Worm (Caenorhabditis elegans): ENCODE data around the gene ced-8.
"Not testable (repeated sequence)": the region's sequence is repeated elsewhere in the genome, so short reads cannot be mapped to it uniquely, and the experiment has no call there.

The ced-8 gene

ce11 chrX:8421594-8421993 lies 4.9 kb upstream of the ced-8 start:
- no peak for TF ChIP-seq nhr-43 (tag; optimal IDR thresholded peaks at IDR 0.05; ENCODE audit: poor library complexity, severe bottlenecking)
- TF ChIP-seq unc-39 (tag; optimal IDR thresholded peaks at IDR 0.05): no peak
- no peak for TF ChIP-seq fkh-10 (GFP tag; optimal IDR thresholded peaks at IDR 0.05)

ce11 chrX:8419252-8419651 lies 2.5 kb upstream of the ced-8 start:
- TF ChIP-seq R02D3.7 (tag; optimal IDR thresholded peaks at IDR 0.05) (no peak), nhr-23 (tag; optimal IDR thresholded peaks at IDR 0.05) (peak; percentile 1), pha-4 (tag; optimal IDR thresholded peaks at IDR 0.05) (peak; percentile 6), elt-1 (tag; optimal IDR thresholded peaks at IDR 0.05) (peak; percentile 52), pqm-1 (tag; optimal IDR thresholded peaks at IDR 0.05) (no peak), elt-2 (tag; optimal IDR thresholded peaks at IDR 0.05) (peak; percentile 28)

- TF ChIP-seq hmg-11 (tag; optimal IDR thresholded peaks at IDR 0.05): no peak
- TF ChIP-seq fos-1 (tag; optimal IDR thresholded peaks at IDR 0.05): no peak
- peak; percentile 92 for TF ChIP-seq nhr-23 (tag; optimal IDR thresholded peaks at IDR 0.05)
- TF ChIP-seq nhr-43 (tag; optimal IDR thresholded peaks at IDR 0.05; ENCODE audit: poor library complexity, severe bottlenecking): peak; percentile 70
Observed at ce11 chrX:8418382-8418781, 1.7 kb upstream of the ced-8 start, which contains the start of gene spp-13. TSS of gene spp-13 (minus strand) at chrX:8418524.

- no peak for TF ChIP-seq fos-1 (tag; optimal IDR thresholded peaks at IDR 0.05)
- peak; percentile 9 for TF ChIP-seq nfya-1 (tag; optimal IDR thresholded peaks at IDR 0.05; ENCODE audit: insufficient read depth)
- TF ChIP-seq unc-39 (tag; optimal IDR thresholded peaks at IDR 0.05): no peak
- TF ChIP-seq ztf-4 (tag; optimal IDR thresholded peaks at IDR 0.05): no peak
Observed at ce11 chrX:8417727-8418126, 1.0 kb upstream of the ced-8 start.

ce11 chrX:8413130-8413529 lies 3.6 kb downstream of the ced-8 start, which contains the start of gene F08F1.4:
TSS of gene F08F1.4 (plus strand) at chrX:8413430.
- TF ChIP-seq unc-39 (tag; optimal IDR thresholded peaks at IDR 0.05): no peak
- no peak for TF ChIP-seq mdl-1 (tag; optimal IDR thresholded peaks at IDR 0.05)
- TF ChIP-seq nfya-1 (tag; optimal IDR thresholded peaks at IDR 0.05; ENCODE audit: insufficient read depth): no peak
- no peak for TF ChIP-seq nhr-25 (tag; optimal IDR thresholded peaks at IDR 0.05)
- no peak for TF ChIP-seq lsy-12 (tag; optimal IDR thresholded peaks at IDR 0.05)
- TF ChIP-seq nhr-43 (tag; optimal IDR thresholded peaks at IDR 0.05; ENCODE audit: poor library complexity, severe bottlenecking): no peak
- no peak for TF ChIP-seq nhr-77 (tag; optimal IDR thresholded peaks at IDR 0.05)
- no peak for TF ChIP-seq mml-1 (tag; optimal IDR thresholded peaks at IDR 0.05)
- TF ChIP-seq elt-1 (tag; optimal IDR thresholded peaks at IDR 0.05): no peak
- TF ChIP-seq ztf-4 (tag; optimal IDR thresholded peaks at IDR 0.05): no peak

- TF ChIP-seq nhr-25, elt-1, mdl-1 (tag; optimal IDR thresholded peaks at IDR 0.05): not testable (repeated sequence)
Observed at ce11 chrX:8410754-8411153, 6.0 kb downstream of the ced-8 start, which contains the start of gene F08F1.9. TSS of gene F08F1.9 (minus strand) at chrX:8410854.

ce11 chrX:8408267-8408666 lies 8.5 kb downstream of the ced-8 start, which contains the start of gene sulp-3:
TSS of gene sulp-3 (minus strand) at chrX:8408367.
- TF ChIP-seq lin-15B (tag; optimal IDR thresholded peaks at IDR 0.05): no peak
- TF ChIP-seq zag-1 (tag; optimal IDR thresholded peaks at IDR 0.05): no peak
- TF ChIP-seq nhr-237 (tag; optimal IDR thresholded peaks at IDR 0.05): no peak
- TF ChIP-seq pqm-1 (tag; optimal IDR thresholded peaks at IDR 0.05): no peak
- no peak for TF ChIP-seq egl-27 (tag; optimal IDR thresholded peaks at IDR 0.05)

- TF ChIP-seq fkh-10 (GFP tag; optimal IDR thresholded peaks at IDR 0.05) (no peak), ama-1 (optimal IDR thresholded peaks at IDR 0.05) (no peak), ceh-16 (tag; optimal IDR thresholded peaks at IDR 0.05) (no peak), elt-2 (tag; optimal IDR thresholded peaks at IDR 0.05) (no peak), sea-2 (GFP tag; optimal IDR thresholded peaks at IDR 0.05) (no peak), ZK546.5 (tag; optimal IDR thresholded peaks at IDR 0.05) (no peak), skn-1 (tag; optimal IDR thresholded peaks at IDR 0.05) (no peak), nhr-67 (tag; optimal IDR thresholded peaks at IDR 0.05) (no peak)
Observed at ce11 chrX:8406815-8407214, 9.9 kb downstream of the ced-8 start.
